Fruit fly (Drosophila melanogaster) whole organism, embryonic: Measurements from ENCODE around the gene cmet.
A peak's percentile ranks its signal among the peaks of the same experiment; 100 is the strongest.

ENCODE experiments used
- Bgb ChIP-seq: fragments of 200-800 bp; sonication (Bioruptor generic); IDR thresholded peaks from 2 replicates; pipeline ENCODE4 v1.3.6; 2022; ENCODE audit warnings: missing biosample characterization, missing genetic modification characterization; ENCODE audit not compliant: partially characterized antibody
- CG10274 ChIP-seq: fragments of 200-800 bp; sonication (Bioruptor generic); optimal IDR thresholded peaks from 3 replicates; lab custom pipeline; 2017; ENCODE audit warnings: missing biosample characterization, mild to moderate bottlenecking, missing genetic modification characterization
- CG11247 ChIP-seq: fragments of 200-800 bp; sonication (Bioruptor generic); IDR thresholded peaks from 2 replicates; pipeline ENCODE4 v1.3.6; 2022; ENCODE audit warnings: missing biosample characterization, missing genetic modification characterization
- CG12236 ChIP-seq: fragments of 200-800 bp; sonication (Bioruptor generic); optimal IDR thresholded peaks from 2 replicates; lab custom pipeline; 2016; ENCODE audit warnings: missing biosample characterization, missing genetic modification characterization
- CG13287 ChIP-seq: fragments of 200-800 bp; sonication (Bioruptor generic); IDR thresholded peaks from 2 replicates; pipeline ENCODE4 v1.3.6; 2022; ENCODE audit warnings: missing biosample characterization, missing genetic modification characterization; ENCODE audit not compliant: partially characterized antibody
- CG13894 ChIP-seq: fragments of 200-800 bp; sonication (Bioruptor generic); optimal IDR thresholded peaks from 3 replicates; lab custom pipeline; 2018; ENCODE audit warnings: missing biosample characterization, mild to moderate bottlenecking, missing genetic modification characterization, moderate library complexity
- CG15514 ChIP-seq: fragments of 200-800 bp; sonication (Bioruptor generic); optimal IDR thresholded peaks from 3 replicates; lab custom pipeline; 2017; ENCODE audit warnings: missing biosample characterization, missing genetic modification characterization, mild to moderate bottlenecking, moderate library complexity, missing genetic modification reagents
- CG17829 ChIP-seq: fragments of 200-800 bp; optimal IDR thresholded peaks from 2 replicates; lab custom pipeline; 2019; ENCODE audit warnings: missing biosample characterization, mild to moderate bottlenecking, missing genetic modification characterization, moderate library complexity
- CG18599 ChIP-seq: fragments of 200-800 bp; sonication (Bioruptor generic); optimal IDR thresholded peaks from 3 replicates; lab custom pipeline; 2017; ENCODE audit warnings: missing biosample characterization, missing genetic modification characterization, mild to moderate bottlenecking, moderate library complexity, missing genetic modification reagents
- CG2678 ChIP-seq: fragments of 200-800 bp; sonication (Bioruptor generic); optimal IDR thresholded peaks from 3 replicates; lab custom pipeline; 2019; ENCODE audit warnings: missing biosample characterization, mild to moderate bottlenecking, missing genetic modification characterization, moderate library complexity
- CG33213 ChIP-seq: fragments of 200-800 bp; sonication (Bioruptor generic); optimal IDR thresholded peaks from 3 replicates; lab custom pipeline; 2016; ENCODE audit warnings: missing biosample characterization, missing genetic modification characterization
- CG34376 ChIP-seq: fragments of 200-800 bp; sonication (Bioruptor generic); optimal IDR thresholded peaks from 2 replicates; lab custom pipeline; 2018; ENCODE audit warnings: missing biosample characterization, mild to moderate bottlenecking, missing genetic modification characterization
- CG6689 ChIP-seq: fragments of 200-800 bp; sonication (Bioruptor generic); IDR thresholded peaks from 2 replicates; pipeline ENCODE4 v1.3.6; 2022; ENCODE audit warnings: missing biosample characterization, missing genetic modification characterization
- CG6854 ChIP-seq: fragments of 200-800 bp; sonication (Bioruptor generic); optimal IDR thresholded peaks from 3 replicates; lab custom pipeline; 2017; ENCODE audit warnings: missing biosample characterization, mild to moderate bottlenecking, missing genetic modification characterization
- CG8089 ChIP-seq: fragments of 200-800 bp; sonication (Bioruptor generic); optimal IDR thresholded peaks from 3 replicates; lab custom pipeline; 2016; ENCODE audit warnings: missing biosample characterization, missing genetic modification characterization
- CG8765 ChIP-seq: fragments of 200-800 bp; sonication (Bioruptor generic); IDR thresholded peaks from 2 replicates; pipeline ENCODE4 v1.3.6; 2022; ENCODE audit warnings: missing biosample characterization, missing genetic modification characterization
- CG9609 ChIP-seq: fragments of 200-800 bp; sonication (Bioruptor generic); optimal IDR thresholded peaks from 3 replicates; lab custom pipeline; 2016; ENCODE audit warnings: missing biosample characterization, missing genetic modification characterization
- Chrac-16 ChIP-seq: fragments of 200-800 bp; sonication (Bioruptor generic); optimal IDR thresholded peaks from 3 replicates; lab custom pipeline; 2016; ENCODE audit warnings: missing biosample characterization, missing genetic modification characterization
- CkIIα-i1 ChIP-seq: fragments of 200-800 bp; sonication (Bioruptor generic); IDR thresholded peaks from 2 replicates; pipeline ENCODE4 v1.3.6; 2022; ENCODE audit warnings: missing biosample characterization, missing genetic modification characterization
- D19A ChIP-seq: fragments of 200-800 bp; optimal IDR thresholded peaks from 3 replicates; lab custom pipeline; 2019; ENCODE audit warnings: missing biosample characterization, mild to moderate bottlenecking, missing genetic modification characterization, moderate library complexity
- Dp ChIP-seq: fragments of 200-800 bp; sonication (Bioruptor generic); optimal IDR thresholded peaks from 2 replicates; lab custom pipeline; 2018; ENCODE audit warnings: missing biosample characterization, mild to moderate bottlenecking, missing genetic modification characterization, moderate library complexity
- E2f2 ChIP-seq: fragments of 200-800 bp; sonication (Bioruptor generic); IDR thresholded peaks from 2 replicates; pipeline ENCODE4 v1.3.6; 2022; ENCODE audit warnings: missing biosample characterization, missing genetic modification characterization
- ERR ChIP-seq: fragments of 200-800 bp; sonication (Bioruptor generic); optimal IDR thresholded peaks from 2 replicates; lab custom pipeline; 2016; ENCODE audit warnings: missing biosample characterization, missing genetic modification characterization
- Eip74EF ChIP-seq, 2 experiments: fragments of 200-800 bp in 1 of 2; fragments of >200 bp in 1 of 2; sonication (Bioruptor generic) in 1 of 2; optimal IDR thresholded peaks; 2 replicates each; lab custom pipeline; 2017 to 2019; ENCODE audit warnings: missing biosample characterization in 2 of 2, missing genetic modification characterization in 2 of 2, mild to moderate bottlenecking in 1 of 2, moderate library complexity in 1 of 2
- Gug ChIP-seq: fragments of 200-800 bp; sonication (Bioruptor generic); IDR thresholded peaks from 4 replicates; pipeline ENCODE4 v1.3.6; 2022; ENCODE audit warnings: missing biosample characterization, missing genetic modification characterization
- Hand ChIP-seq: fragments of 200-800 bp; sonication (Bioruptor generic); optimal IDR thresholded peaks from 2 replicates; lab custom pipeline; 2017; ENCODE audit warnings: mild to moderate bottlenecking, missing biosample characterization, missing genetic modification reagents, missing genetic modification characterization
- HmgD ChIP-seq: fragments of 200-800 bp; sonication (Bioruptor generic); optimal IDR thresholded peaks from 3 replicates; lab custom pipeline; 2016; ENCODE audit warnings: missing biosample characterization, missing genetic modification characterization
- Mrtf ChIP-seq: fragments of 200-800 bp; sonication (Bioruptor generic); IDR thresholded peaks from 3 replicates; pipeline ENCODE4 v1.3.6; 2022; ENCODE audit warnings: missing biosample characterization, missing genetic modification characterization
- NC2β ChIP-seq: fragments of 200-800 bp; sonication (Bioruptor generic); optimal IDR thresholded peaks from 2 replicates; lab custom pipeline; 2016; ENCODE audit warnings: missing biosample characterization, missing genetic modification characterization
- NFAT ChIP-seq: fragments of 200-800 bp; sonication (Bioruptor generic); IDR thresholded peaks from 2 replicates; pipeline ENCODE4 v1.3.6; 2022; ENCODE audit warnings: missing biosample characterization, missing genetic modification characterization
- Optix ChIP-seq: fragments of 200-800 bp; sonication (Bioruptor generic); IDR thresholded peaks from 3 replicates; pipeline ENCODE4 v1.3.6; 2022; ENCODE audit warnings: missing biosample characterization, missing genetic modification characterization
- Sin3A ChIP-seq: fragments of >200 bp; optimal IDR thresholded peaks from 2 replicates; lab custom pipeline; 2018
- Sry-β ChIP-seq: fragments of 200-800 bp; sonication (Bioruptor generic); optimal IDR thresholded peaks from 2 replicates; lab custom pipeline; 2018; ENCODE audit warnings: missing biosample characterization, mild to moderate bottlenecking, missing genetic modification characterization, moderate library complexity
- TFAM ChIP-seq: fragments of 200-800 bp; sonication (Bioruptor generic); optimal IDR thresholded peaks from 2 replicates; lab custom pipeline; 2017; ENCODE audit warnings: missing biosample characterization, missing genetic modification characterization, inconsistent platforms
- Vsx1 ChIP-seq: fragments of 200-800 bp; sonication (Bioruptor generic); optimal IDR thresholded peaks from 2 replicates; lab custom pipeline; 2017; ENCODE audit warnings: missing biosample characterization, mild to moderate bottlenecking, missing genetic modification characterization, missing genetic modification reagents
- amos ChIP-seq: fragments of 200-800 bp; sonication (Bioruptor generic); IDR thresholded peaks from 2 replicates; pipeline ENCODE4 v1.3.6; 2022; ENCODE audit warnings: missing biosample characterization, missing genetic modification characterization; ENCODE audit not compliant: partially characterized antibody
- aop ChIP-seq: fragments of 200-800 bp; sonication (Bioruptor generic); IDR thresholded peaks from 2 replicates; pipeline ENCODE4 v1.3.6; 2022; ENCODE audit warnings: missing biosample characterization, missing genetic modification characterization
- ara ChIP-seq: fragments of 200-800 bp; sonication (Bioruptor generic); IDR thresholded peaks from 2 replicates; pipeline ENCODE4 v1.3.6; 2022; ENCODE audit warnings: missing biosample characterization, missing genetic modification characterization
- eve ChIP-seq, 2 experiments: fragments of >200 bp; optimal IDR thresholded peaks; 2 replicates each; lab custom pipeline; 2017; ENCODE audit warnings: missing biosample characterization in 2 of 2, missing genetic modification characterization in 2 of 2
- ewg ChIP-seq: fragments of 200-800 bp; sonication (Bioruptor generic); optimal IDR thresholded peaks from 3 replicates; lab custom pipeline; 2017; ENCODE audit warnings: mild to moderate bottlenecking, missing biosample characterization, missing genetic modification reagents, missing genetic modification characterization
- h ChIP-seq: fragments of >200 bp; optimal IDR thresholded peaks from 2 replicates; lab custom pipeline; 2017
- knrl ChIP-seq: fragments of 200-800 bp; sonication (Bioruptor generic); IDR thresholded peaks from 3 replicates; pipeline ENCODE4 v1.3.6; 2022; ENCODE audit warnings: missing biosample characterization, missing genetic modification characterization; ENCODE audit not compliant: partially characterized antibody
- pzg ChIP-seq: fragments of 200-800 bp; sonication (Bioruptor generic); optimal IDR thresholded peaks from 3 replicates; lab custom pipeline; 2018; ENCODE audit warnings: missing biosample characterization, mild to moderate bottlenecking, missing genetic modification characterization, moderate library complexity
- sens ChIP-seq: fragments of 200-800 bp; sonication (Bioruptor generic); peaks from one replicate; lab custom pipeline; 2016; ENCODE audit warnings: missing biosample characterization, missing genetic modification characterization
- seq ChIP-seq: fragments of 200-800 bp; sonication (Bioruptor generic); IDR thresholded peaks from 2 replicates; pipeline ENCODE4 v1.3.6; 2022; ENCODE audit warnings: missing biosample characterization, missing genetic modification characterization
- tup ChIP-seq: fragments of 200-800 bp; sonication (Bioruptor generic); optimal IDR thresholded peaks from 2 replicates; lab custom pipeline; 2016; ENCODE audit warnings: missing biosample characterization, mild to moderate bottlenecking, missing genetic modification characterization, moderate library complexity
- zen ChIP-seq: fragments of 200-800 bp; sonication (Bioruptor generic); optimal IDR thresholded peaks from 3 replicates; lab custom pipeline; 2018; ENCODE audit warnings: missing biosample characterization, mild to moderate bottlenecking, missing genetic modification characterization, moderate library complexity
- zfh1 ChIP-seq: fragments of 200-800 bp; sonication (Bioruptor generic); IDR thresholded peaks from 3 replicates; pipeline ENCODE4 v1.3.6; 2022; ENCODE audit warnings: missing biosample characterization, missing genetic modification characterization

The cmet gene

DNA sequence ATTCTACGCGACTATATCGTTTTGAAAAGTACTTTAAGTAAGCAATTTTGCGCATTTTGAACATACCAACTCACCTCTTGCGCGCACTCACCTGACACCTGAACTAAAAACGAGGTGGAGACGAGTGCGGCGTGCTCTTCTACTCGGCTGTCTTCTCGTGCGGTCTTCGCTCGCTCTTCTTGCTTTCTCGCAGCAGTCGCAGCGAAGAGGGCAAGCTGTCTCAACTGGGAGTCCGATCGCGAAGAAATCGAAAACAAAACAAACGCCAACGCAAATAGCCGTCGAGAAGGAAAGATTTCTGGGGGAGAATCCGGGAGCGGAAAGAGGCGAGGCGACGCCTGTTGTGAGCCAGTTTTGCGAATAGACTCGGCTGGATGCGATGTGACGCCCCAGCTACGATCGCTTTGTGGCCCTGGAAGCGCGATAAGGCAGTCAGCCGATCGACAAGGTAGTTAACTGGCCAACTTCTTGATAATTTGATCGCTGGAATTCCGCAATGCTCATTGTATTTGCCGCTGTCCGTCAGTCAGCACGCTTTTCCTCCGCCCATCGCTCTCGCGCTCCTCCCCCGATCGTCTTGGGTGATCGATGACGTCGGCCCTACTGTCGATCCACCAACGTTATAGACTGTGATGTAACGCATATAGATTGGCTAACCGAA is 3.0 kb upstream of the cmet start (continued):
- no peak for TF ChIP-seq CG33213 (GFP tag; lab: Kevin White, UChicago)
- 0 out of 2 replicates have a peak, but pooled peaks have one; percentile 33 for TF ChIP-seq NFAT
- TF ChIP-seq CG12236, result no peak
- peak; percentile 77 for TF ChIP-seq CG6689 (GFP tag; lab: Robert Waterston, UW)
- TF ChIP-seq CG9609, result no peak
- TF ChIP-seq ERR (GFP tag; lab: Kevin White, UChicago), result peak; percentile 36
- TF ChIP-seq CG8089 (GFP tag; lab: Kevin White, UChicago), result no peak
- no peak for TF ChIP-seq zfh1 (GFP tag; lab: Robert Waterston, UW)
- no peak for TF ChIP-seq zen (tag; lab: Kevin White, UChicago)
- no peak for TF ChIP-seq CG2678 (tag; lab: Kevin White, UChicago)
- TF ChIP-seq Dp (GFP tag; lab: Kevin White, UChicago), result peak; percentile 75
- no peak for TF ChIP-seq Mrtf (GFP tag; lab: Robert Waterston, UW)
- peak; percentile 43 for TF ChIP-seq sens (GFP tag; lab: Kevin White, UChicago)
- peak; percentile 3; the same call in 1 of the 2 replicates for TF ChIP-seq aop (GFP tag; lab: Robert Waterston, UW)

DNA sequence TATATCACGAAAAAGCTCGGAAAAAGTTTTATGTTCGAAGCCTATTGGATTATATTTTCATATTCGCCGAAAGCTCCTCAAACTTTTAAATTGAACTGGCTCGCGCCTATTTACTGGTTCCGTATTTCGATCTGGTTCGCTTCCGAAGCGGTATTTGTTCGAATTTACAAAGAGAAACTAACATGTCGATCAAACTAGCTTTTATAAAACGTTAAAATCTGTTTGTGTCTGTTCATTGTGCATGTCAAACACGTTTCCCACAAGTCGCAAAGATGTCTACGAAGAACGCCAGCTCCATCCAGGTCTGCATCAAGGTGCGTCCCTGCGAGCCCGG is 797 bp upstream of the cmet start, which contains the start of gene cana:
Gene cana, plus strand, starts transcription at position 149 of the 334 bp plus-strand sequence.
- peak; percentile 64; the same call in 1 of the 2 replicates for TF ChIP-seq amos (GFP tag; lab: Robert Waterston, UW)
- no peak for TF ChIP-seq CG34376 (GFP tag; lab: Kevin White, UChicago)
- peak; percentile 32; the same call in 1 of the 3 replicates for TF ChIP-seq knrl
- TF ChIP-seq Dp (GFP tag; lab: Kevin White, UChicago), result peak; percentile 81
- TF ChIP-seq CG11247 (GFP tag; lab: Robert Waterston, UW), result no peak
- TF ChIP-seq E2f2 (GFP tag; lab: Robert Waterston, UW), result peak; percentile 88
- TF ChIP-seq Bgb, result peak; percentile 40
- peak; percentile 100 for TF ChIP-seq CG15514
- no peak for TF ChIP-seq h
- peak; percentile 25 for TF ChIP-seq pzg
- TF ChIP-seq CG13287 (GFP tag; lab: Robert Waterston, UW), result peak; percentile 48
- no peak for TF ChIP-seq Sry-β (GFP tag; lab: Kevin White, UChicago)

DNA sequence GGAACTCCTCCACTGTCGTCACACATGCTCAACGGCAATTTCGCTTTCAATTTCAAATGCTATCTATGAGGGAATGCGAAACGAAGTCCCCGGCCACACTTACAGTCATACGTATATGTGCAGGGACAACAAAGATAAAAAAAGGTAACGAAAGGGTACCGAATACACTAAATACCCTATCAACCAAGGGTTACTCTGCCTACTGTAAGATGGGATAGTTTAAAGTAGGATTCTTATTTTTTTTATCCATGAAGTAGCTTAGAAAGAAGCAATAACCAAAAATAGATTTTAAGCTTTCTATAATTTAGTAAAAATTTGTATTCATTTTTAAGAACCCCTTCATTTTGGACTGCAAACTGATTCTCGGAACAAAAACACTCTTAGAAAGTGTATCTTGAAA is 17.6 kb downstream of the cmet start:
- TF ChIP-seq Gug (GFP tag; lab: Robert Waterston, UW) (no peak), tup (no peak), CG10274 (GFP tag; lab: Kevin White, UChicago) (no peak), CkIIα-i1 (GFP tag; lab: Robert Waterston, UW) (no peak), CG18599 (GFP tag; lab: Kevin White, UChicago) (peak; percentile 29), CG8765 (GFP tag; lab: Robert Waterston, UW) (no peak), Vsx1 (GFP tag; lab: Kevin White, UChicago) (no peak), sens (GFP tag; lab: Kevin White, UChicago) (peak; percentile 62), TFAM (GFP tag; lab: Kevin White, UChicago) (no peak), Sin3A (lab: Kevin White, UChicago) (no peak), Optix (GFP tag; lab: Robert Waterston, UW) (no peak), NC2β (GFP tag; lab: Kevin White, UChicago) (no peak), CG6854 (GFP tag; lab: Kevin White, UChicago) (no peak), Chrac-16 (GFP tag; lab: Kevin White, UChicago) (no peak), Hand (no peak), D19A (tag; lab: Kevin White, UChicago) (peak; percentile 66), Eip74EF (GFP tag; optimal IDR thresholded peaks at IDR 0.05; lab: Kevin White, UChicago) (no peak), HmgD (GFP tag; lab: Kevin White, UChicago) (no peak), seq (GFP tag; lab: Robert Waterston, UW) (no peak), ara (GFP tag; lab: Robert Waterston, UW) (no peak), eve (GFP tag; optimal IDR thresholded peaks at IDR 0.05; lab: Kevin White, UChicago) (no peak), CG17829 (tag; lab: Kevin White, UChicago) (no peak), CG13894 (tag; lab: Kevin White, UChicago) (no peak), ewg (GFP tag; lab: Kevin White, UChicago) (no peak)
